Worm (Caenorhabditis elegans) whole organism, L3 larva: ENCODE data around the gene K08H2.5.

Source experiments
- R02D3.7 ChIP-seq: fragments of 150-350 bp; optimal IDR thresholded peaks from 2 replicates; lab custom pipeline; 2014; ENCODE audit warnings: missing biosample characterization, missing genetic modification characterization
- ceh-82 ChIP-seq: fragments of 150-350 bp; optimal IDR thresholded peaks from 2 replicates; lab custom pipeline; 2014; ENCODE audit warnings: missing biosample characterization, missing genetic modification characterization
- elt-3 ChIP-seq, 3 experiments: fragments of 150-350 bp in 1 of 3; sonication (generic microtip) in 2 of 3; optimal IDR thresholded peaks; 2 replicates in 2 of 3; 4 replicates in 1 of 3; lab custom pipeline; 2014 to 2017; ENCODE audit warnings: missing biosample characterization in 3 of 3, missing genetic modification characterization in 3 of 3
- lin-39 ChIP-seq: fragments of 150-350 bp; optimal IDR thresholded peaks from 2 replicates; lab custom pipeline; 2018; ENCODE audit warnings: missing biosample characterization, missing genetic modification reagents, missing genetic modification characterization
- mdl-1 ChIP-seq: fragments of 150-350 bp; optimal IDR thresholded peaks from 2 replicates; lab custom pipeline; 2014; ENCODE audit warnings: missing biosample characterization, missing genetic modification characterization
- nhr-11 ChIP-seq: fragments of 150-350 bp; optimal IDR thresholded peaks from 2 replicates; lab custom pipeline; 2014; ENCODE audit warnings: missing biosample characterization, missing genetic modification characterization
- nhr-23 ChIP-seq: fragments of 150-350 bp; optimal IDR thresholded peaks from 2 replicates; lab custom pipeline; 2014; ENCODE audit warnings: missing biosample characterization, missing genetic modification reagents, missing genetic modification characterization
- nhr-76 ChIP-seq: fragments of 150-350 bp; sonication (generic microtip); optimal IDR thresholded peaks from 5 replicates; lab custom pipeline; 2014; ENCODE audit warnings: missing biosample characterization, missing genetic modification characterization
- pha-4 ChIP-seq: fragments of 150-350 bp; optimal IDR thresholded peaks from 2 replicates; lab custom pipeline; 2014; ENCODE audit warnings: missing biosample characterization, missing genetic modification reagents, missing genetic modification characterization
- sea-2 ChIP-seq: fragments of 150-350 bp; sonication (generic microtip); optimal IDR thresholded peaks from 4 replicates; lab custom pipeline; 2014; ENCODE audit warnings: missing biosample characterization, missing genetic modification reagents, missing genetic modification characterization
- unc-62 ChIP-seq: fragments of 150-350 bp; sonication (generic microtip); optimal IDR thresholded peaks from 4 replicates; lab custom pipeline; 2014; ENCODE audit warnings: missing biosample characterization, missing genetic modification reagents, missing genetic modification characterization
- zag-1 ChIP-seq: fragments of 150-350 bp; optimal IDR thresholded peaks from 2 replicates; lab custom pipeline; 2014; ENCODE audit warnings: missing biosample characterization, missing genetic modification characterization

DNA sequence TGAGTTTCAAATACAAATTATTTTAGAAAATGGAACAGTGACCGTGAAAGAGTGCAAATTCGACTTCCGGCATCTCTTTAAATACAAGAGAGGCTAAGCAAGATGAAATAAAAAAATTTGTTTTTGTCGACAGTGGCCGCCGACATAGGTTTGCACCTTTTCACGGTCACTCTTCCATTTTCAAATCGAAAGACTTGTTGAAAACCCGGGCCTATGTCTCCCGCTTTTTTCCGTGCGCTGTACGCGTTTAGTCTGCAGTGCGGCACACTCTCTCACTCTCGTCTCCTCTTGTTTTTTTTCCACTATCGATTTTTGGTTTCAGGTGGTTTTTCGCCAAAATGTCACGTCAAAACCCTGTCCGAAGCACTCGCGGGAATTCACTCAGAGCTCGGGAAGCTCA is 3.0 kb upstream of the K08H2.5 start, which contains the start of gene hpl-1:
- TF ChIP-seq sea-2 (no peak), lin-39 (tag; lab: Kevin White, UChicago) (no peak), nhr-11 (tag; lab: Kevin White, UChicago) (no peak), zag-1 (no peak), R02D3.7 (tag; lab: Kevin White, UChicago) (no peak), nhr-76 (tag; lab: Kevin White, UChicago) (no peak), nhr-23 (tag; lab: Kevin White, UChicago) (no peak), unc-62 (GFP tag; lab: Kevin White, UChicago) (no peak), pha-4 (tag; lab: Kevin White, UChicago) (no peak), mdl-1 (no peak), elt-3 (tag; optimal IDR thresholded peaks at IDR 0.05; lab: Kevin White, UChicago) (no peak), ceh-82 (no peak)
